Worm (Caenorhabditis elegans) whole organism, midembryonic: ENCODE data around the gene ins-14.

ENCODE experiments used
- cog-1 ChIP-seq: sonication (generic microtip); optimal IDR thresholded peaks from 2 replicates; lab custom pipeline; 2016; ENCODE audit warnings: missing genetic modification characterization, missing compliant biosample characterization
- flt-1 ChIP-seq: fragments of 200-800 bp; sonication (Bioruptor generic); IDR thresholded peaks from 2 replicates; pipeline ENCODE4 v1.3.6; 2022; ENCODE audit warnings: missing genetic modification characterization, missing compliant biosample characterization
- ref-1 ChIP-seq: fragments of 200-800 bp; sonication (Bioruptor generic); conservative IDR thresholded peaks from 2 replicates; pipeline ENCODE4 v1.3.6; 2022; ENCODE audit warnings: missing genetic modification reagents, missing genetic modification characterization, missing compliant biosample characterization
- ztf-23 ChIP-seq: fragments of 200-800 bp; sonication (Bioruptor generic); IDR thresholded peaks from 2 replicates; pipeline ENCODE4 v1.3.6; 2022; ENCODE audit warnings: missing genetic modification reagents, missing genetic modification characterization, missing compliant biosample characterization

- TF ChIP-seq ztf-23 (GFP tag; lab: Robert Waterston, UW), result no peak
- TF ChIP-seq flt-1 (GFP tag; lab: Robert Waterston, UW), result no peak
- TF ChIP-seq cog-1 (tag; lab: Kevin White, UChicago), result no peak
- TF ChIP-seq ref-1, result no peak
Measured at ce11 chrII:6781983-6782382, 36.4 kb upstream of the ins-14 start.
